Worm (Caenorhabditis elegans) whole organism, L4 larva: Measurements from ENCODE around the gene F35F10.1.

ENCODE experiments used
- D1046.2 ChIP-seq: fragments of 200-800 bp; sonication (Bioruptor generic); IDR thresholded peaks from 2 replicates; pipeline ENCODE4 v1.3.6; 2022; ENCODE audit warnings: missing genetic modification characterization, missing compliant biosample characterization
- F10B5.3 ChIP-seq: sonication (generic microtip); optimal IDR thresholded peaks from 2 replicates; lab custom pipeline; 2016; ENCODE audit warnings: mild to moderate bottlenecking, missing genetic modification characterization, missing compliant biosample characterization
- F37D6.2 ChIP-seq: sonication (generic microtip); optimal IDR thresholded peaks from 2 replicates; lab custom pipeline; 2016; ENCODE audit warnings: mild to moderate bottlenecking, missing genetic modification characterization, missing compliant biosample characterization
- R02D3.7 ChIP-seq: fragments of 150-350 bp; sonication (generic microtip); optimal IDR thresholded peaks from 3 replicates; lab custom pipeline; 2014; ENCODE audit warnings: missing biosample characterization, missing genetic modification characterization
- T20F7.1 ChIP-seq: fragments of 200-800 bp; sonication (Bioruptor generic); optimal IDR thresholded peaks from 2 replicates; lab custom pipeline; 2018; ENCODE audit warnings: mild to moderate bottlenecking, missing genetic modification characterization, missing compliant biosample characterization
- Y48G9A.11 ChIP-seq: fragments of 200-800 bp; sonication (Bioruptor generic); IDR thresholded peaks from 2 replicates; pipeline ENCODE4 v1.3.6; 2022; ENCODE audit warnings: missing genetic modification reagents, missing genetic modification characterization, missing compliant biosample characterization
- ZK337.2 ChIP-seq: fragments of 200-800 bp; sonication (Bioruptor generic); IDR thresholded peaks from 2 replicates; pipeline ENCODE4 v1.3.6; 2022; ENCODE audit warnings: missing genetic modification reagents, missing genetic modification characterization, missing compliant biosample characterization
- ZK546.5 ChIP-seq, 2 experiments: sonication (generic microtip); optimal IDR thresholded peaks; 2 replicates each; lab custom pipeline; 2017; ENCODE audit warnings: missing biosample characterization in 2 of 2, missing genetic modification characterization in 2 of 2
- aha-1 ChIP-seq: fragments of 150-350 bp; peaks from one replicate; lab custom pipeline; 2014; ENCODE audit warnings: missing biosample characterization, missing genetic modification characterization
- arid-1 ChIP-seq: fragments of 200-800 bp; sonication (Bioruptor generic); conservative IDR thresholded peaks from 2 replicates; pipeline ENCODE4 v1.3.6; 2022; ENCODE audit warnings: missing genetic modification reagents, missing genetic modification characterization, missing compliant biosample characterization
- ceh-20 ChIP-seq: fragments of 200-800 bp; sonication (Bioruptor generic); IDR thresholded peaks from 2 replicates; pipeline ENCODE4 v1.3.6; 2022; ENCODE audit warnings: missing genetic modification reagents, missing genetic modification characterization, missing compliant biosample characterization
- ceh-28 ChIP-seq: fragments of 150-350 bp; optimal IDR thresholded peaks from 2 replicates; lab custom pipeline; 2014; ENCODE audit warnings: missing biosample characterization, missing genetic modification reagents, missing genetic modification characterization
- ceh-32 ChIP-seq: sonication (generic microtip); optimal IDR thresholded peaks from 2 replicates; lab custom pipeline; 2016; ENCODE audit warnings: mild to moderate bottlenecking, missing genetic modification characterization, missing compliant biosample characterization; ENCODE audit not compliant: poor library complexity
- ceh-62 ChIP-seq: sonication (generic microtip); optimal IDR thresholded peaks from 2 replicates; lab custom pipeline; 2017; ENCODE audit warnings: missing biosample characterization, missing genetic modification characterization
- ces-1 ChIP-seq: fragments of 150-350 bp; sonication (generic microtip); optimal IDR thresholded peaks from 4 replicates; lab custom pipeline; 2014; ENCODE audit warnings: missing biosample characterization, missing genetic modification reagents, missing genetic modification characterization
- cey-2 ChIP-seq: sonication (generic microtip); optimal IDR thresholded peaks from 3 replicates; lab custom pipeline; 2017; ENCODE audit warnings: missing genetic modification characterization, mild to moderate bottlenecking, missing compliant biosample characterization, antibody characterized with exemption, borderline replicate concordance; ENCODE audit not compliant: insufficient read depth
- daf-16 ChIP-seq, 3 experiments: sonication (generic microtip); optimal IDR thresholded peaks; 2 replicates each; lab custom pipeline; 2016 to 2017; ENCODE audit warnings: missing genetic modification characterization in 3 of 3, missing genetic modification reagents in 3 of 3, mild to moderate bottlenecking in 2 of 3, missing compliant biosample characterization in 2 of 3, missing biosample characterization in 1 of 3, moderate library complexity in 1 of 3
- dpl-1 ChIP-seq: fragments of 150-350 bp; optimal IDR thresholded peaks from 2 replicates; lab custom pipeline; 2014; ENCODE audit warnings: missing biosample characterization, missing genetic modification reagents, missing genetic modification characterization
- egl-27 ChIP-seq: sonication (generic microtip); optimal IDR thresholded peaks from 3 replicates; lab custom pipeline; 2017; ENCODE audit warnings: missing biosample characterization, missing genetic modification reagents, missing genetic modification characterization
- egl-43 ChIP-seq: fragments of 200-800 bp; sonication (Bioruptor generic); IDR thresholded peaks from 2 replicates; pipeline ENCODE4 v1.3.6; 2022; ENCODE audit warnings: missing genetic modification reagents, missing genetic modification characterization, missing compliant biosample characterization
- fkh-10 ChIP-seq: fragments of 150-350 bp; optimal IDR thresholded peaks from 2 replicates; lab custom pipeline; 2014; ENCODE audit warnings: missing biosample characterization, missing genetic modification reagents, missing genetic modification characterization
- fos-1 ChIP-seq: fragments of 150-350 bp; optimal IDR thresholded peaks from 2 replicates; lab custom pipeline; 2014; ENCODE audit warnings: missing biosample characterization, missing genetic modification characterization
- hmg-1.1 ChIP-seq: fragments of 200-800 bp; sonication (Bioruptor generic); IDR thresholded peaks from 2 replicates; pipeline ENCODE4 v1.3.6; 2022; ENCODE audit warnings: missing genetic modification reagents, missing genetic modification characterization, missing compliant biosample characterization
- jun-1 ChIP-seq: fragments of 150-350 bp; optimal IDR thresholded peaks from 2 replicates; lab custom pipeline; 2014; ENCODE audit warnings: missing biosample characterization, missing genetic modification reagents, missing genetic modification characterization
- lim-7 ChIP-seq: fragments of 200-800 bp; sonication (Bioruptor generic); IDR thresholded peaks from 2 replicates; pipeline ENCODE4 v1.3.6; 2022; ENCODE audit warnings: missing genetic modification characterization, missing compliant biosample characterization
- lin-1 ChIP-seq: fragments of 200-800 bp; sonication (Bioruptor generic); IDR thresholded peaks from 2 replicates; pipeline ENCODE4 v1.3.6; 2022; ENCODE audit warnings: missing genetic modification reagents, missing genetic modification characterization, missing compliant biosample characterization
- lin-29 ChIP-seq: fragments of 200-800 bp; sonication (Bioruptor generic); IDR thresholded peaks from 2 replicates; pipeline ENCODE4 v1.3.6; 2022; ENCODE audit warnings: missing genetic modification reagents, missing genetic modification characterization, missing compliant biosample characterization
- lin-38 ChIP-seq: fragments of 200-800 bp; sonication (Bioruptor generic); IDR thresholded peaks from 2 replicates; pipeline ENCODE4 v1.3.6; 2022; ENCODE audit warnings: missing genetic modification reagents, missing genetic modification characterization, missing compliant biosample characterization
- lsy-2 ChIP-seq, 2 experiments: fragments of 150-350 bp in 1 of 2; sonication (generic microtip) in 1 of 2; optimal IDR thresholded peaks; 2 replicates each; lab custom pipeline; 2014 to 2017; ENCODE audit warnings: missing biosample characterization in 2 of 2, missing genetic modification characterization in 2 of 2
- madf-5 ChIP-seq, 2 experiments: fragments of 200-800 bp; sonication (Bioruptor generic); IDR thresholded peaks; 2 replicates each; pipeline ENCODE4 v1.3.6; 2022; ENCODE audit warnings: missing compliant biosample characterization in 2 of 2, missing genetic modification characterization in 2 of 2
- madf-9 ChIP-seq: fragments of 200-800 bp; sonication (Bioruptor generic); conservative IDR thresholded peaks from 2 replicates; pipeline ENCODE4 v1.3.6; 2022; ENCODE audit warnings: missing genetic modification reagents, missing genetic modification characterization, missing compliant biosample characterization
- mdl-1 ChIP-seq, 2 experiments: fragments of 150-350 bp in 1 of 2; sonication (generic microtip) in 1 of 2; optimal IDR thresholded peaks; 2 replicates each; lab custom pipeline; 2014 to 2017; ENCODE audit warnings: missing biosample characterization in 2 of 2, missing genetic modification characterization in 2 of 2
- mep-1 ChIP-seq: fragments of 150-350 bp; sonication (generic microtip); optimal IDR thresholded peaks from 3 replicates; lab custom pipeline; 2014; ENCODE audit warnings: missing biosample characterization, missing genetic modification characterization
- nhr-102 ChIP-seq: sonication (generic microtip); optimal IDR thresholded peaks from 2 replicates; lab custom pipeline; 2016; ENCODE audit warnings: mild to moderate bottlenecking, missing genetic modification characterization, moderate library complexity, missing compliant biosample characterization
- nhr-11 ChIP-seq: fragments of 150-350 bp; optimal IDR thresholded peaks from 2 replicates; lab custom pipeline; 2014; ENCODE audit warnings: missing biosample characterization, missing genetic modification characterization
- nhr-237 ChIP-seq: sonication (generic microtip); optimal IDR thresholded peaks from 2 replicates; lab custom pipeline; 2017; ENCODE audit warnings: missing biosample characterization, missing genetic modification characterization
- nhr-28 ChIP-seq: fragments of 150-350 bp; optimal IDR thresholded peaks from 2 replicates; lab custom pipeline; 2014; ENCODE audit warnings: missing biosample characterization, missing genetic modification characterization
- nhr-42 ChIP-seq: fragments of 200-800 bp; sonication (Bioruptor generic); IDR thresholded peaks from 2 replicates; pipeline ENCODE4 v1.3.6; 2022; ENCODE audit warnings: missing genetic modification characterization, missing compliant biosample characterization
- nhr-48 ChIP-seq: sonication (generic microtip); optimal IDR thresholded peaks from 2 replicates; lab custom pipeline; 2016; ENCODE audit warnings: mild to moderate bottlenecking, missing genetic modification characterization, missing compliant biosample characterization
- nhr-76 ChIP-seq: fragments of 150-350 bp; optimal IDR thresholded peaks from 2 replicates; lab custom pipeline; 2014; ENCODE audit warnings: missing biosample characterization, missing genetic modification characterization
- nhr-77 ChIP-seq: fragments of 150-350 bp; optimal IDR thresholded peaks from 2 replicates; lab custom pipeline; 2014; ENCODE audit warnings: missing biosample characterization, missing genetic modification characterization
- saeg-2 ChIP-seq: fragments of 200-800 bp; sonication (Bioruptor generic); IDR thresholded peaks from 2 replicates; pipeline ENCODE4 v1.3.6; 2022; ENCODE audit warnings: missing genetic modification reagents, missing genetic modification characterization, missing compliant biosample characterization
- set-16 ChIP-seq: fragments of 200-800 bp; sonication (Bioruptor generic); IDR thresholded peaks from 2 replicates; pipeline ENCODE4 v1.3.6; 2022; ENCODE audit warnings: missing genetic modification reagents, missing genetic modification characterization, missing compliant biosample characterization
- snpc-1.2 ChIP-seq: fragments of 200-800 bp; sonication (Bioruptor generic); IDR thresholded peaks from 2 replicates; pipeline ENCODE4 v1.3.6; 2022; ENCODE audit warnings: missing genetic modification reagents, missing genetic modification characterization, missing compliant biosample characterization
- tag-97 ChIP-seq: fragments of 200-800 bp; sonication (Bioruptor generic); IDR thresholded peaks from 2 replicates; pipeline ENCODE4 v1.3.6; 2022; ENCODE audit warnings: missing genetic modification characterization, missing compliant biosample characterization
- unc-130 ChIP-seq: sonication (generic microtip); optimal IDR thresholded peaks from 2 replicates; lab custom pipeline; 2016; ENCODE audit warnings: missing genetic modification reagents, missing genetic modification characterization, missing compliant biosample characterization
- unc-62 ChIP-seq, 3 experiments: fragments of 150-350 bp in 1 of 3; sonication (generic microtip); optimal IDR thresholded peaks in 2 of 3; peaks in 1 of 3; 1 replicate in 1 of 3; 2 replicates in 2 of 3; lab custom pipeline; 2014 to 2017; ENCODE audit warnings: missing biosample characterization in 3 of 3, missing genetic modification characterization in 3 of 3, missing genetic modification reagents in 3 of 3, missing genotype in 1 of 3
- vab-7 ChIP-seq: fragments of 200-800 bp; sonication (Bioruptor generic); IDR thresholded peaks from 2 replicates; pipeline ENCODE4 v1.3.6; 2022; ENCODE audit warnings: missing genetic modification reagents, missing genetic modification characterization, missing compliant biosample characterization
- zfp-3 ChIP-seq: fragments of 200-800 bp; sonication (Bioruptor generic); conservative IDR thresholded peaks from 2 replicates; pipeline ENCODE4 v1.3.6; 2022; ENCODE audit warnings: missing genetic modification reagents, missing genetic modification characterization, missing compliant biosample characterization
- zip-11 ChIP-seq: fragments of 200-800 bp; sonication (Bioruptor generic); IDR thresholded peaks from 2 replicates; pipeline ENCODE4 v1.3.6; 2022; ENCODE audit warnings: missing genetic modification characterization, missing compliant biosample characterization
- ztf-7 ChIP-seq: fragments of 150-350 bp; optimal IDR thresholded peaks from 2 replicates; lab custom pipeline; 2014; ENCODE audit warnings: missing biosample characterization, missing genetic modification characterization

The F35F10.1 gene

ce11 chrV:3315308-3315707 lies 799 bp upstream of the F35F10.1 start, which contains the start of gene arrd-19:
Gene arrd-19, minus strand, starts transcription at chrV:3315516.
- TF ChIP-seq D1046.2 (GFP tag; lab: Robert Waterston, UW) = no peak
- TF ChIP-seq saeg-2 (GFP tag; lab: Robert Waterston, UW) = peak; percentile 80; the same call in 1 of the 2 replicates
- TF ChIP-seq arid-1 = peak; percentile 67; the same call in 1 of the 2 replicates
- TF ChIP-seq hmg-1.1 = peak; percentile 93
- TF ChIP-seq unc-62 (GFP tag; optimal IDR thresholded peaks at IDR 0.05 in 1 of 2; lab: Kevin White, UChicago) = peak in 1 of 2 experiments; percentile 97
- TF ChIP-seq unc-62 (tag; optimal IDR thresholded peaks at IDR 0.05; lab: Kevin White, UChicago) = no peak
- TF ChIP-seq nhr-48 (tag; lab: Kevin White, UChicago) = peak; percentile 90
- no peak for TF ChIP-seq nhr-76
- TF ChIP-seq R02D3.7 (tag; lab: Kevin White, UChicago) = no peak
- no peak for TF ChIP-seq ZK546.5 (tag; optimal IDR thresholded peaks at IDR 0.05; lab: Kevin White, UChicago)
- no peak for TF ChIP-seq unc-130 (GFP tag; lab: Kevin White, UChicago)
- no peak for TF ChIP-seq madf-5 (GFP tag; IDR thresholded peaks at IDR 0.05; lab: Robert Waterston, UW)
- TF ChIP-seq ceh-28 (tag; lab: Kevin White, UChicago) = no peak
- TF ChIP-seq F37D6.2 (tag; lab: Kevin White, UChicago) = peak; percentile 41
- TF ChIP-seq T20F7.1 (GFP tag; lab: Kevin White, UChicago) = no peak
- TF ChIP-seq daf-16 (GFP tag; optimal IDR thresholded peaks at IDR 0.05; lab: Kevin White, UChicago) = peak in 1 of 2 experiments; percentile 5
- TF ChIP-seq daf-16 (tag; optimal IDR thresholded peaks at IDR 0.05; lab: Kevin White, UChicago) = peak; percentile 62
- TF ChIP-seq lin-1 (GFP tag; lab: Robert Waterston, UW) = peak; percentile 89
- no peak for TF ChIP-seq ceh-62 (tag; lab: Kevin White, UChicago)
- no peak for TF ChIP-seq nhr-237
- peak; percentile 72 for TF ChIP-seq fkh-10 (GFP tag; lab: Kevin White, UChicago)
- no peak for TF ChIP-seq nhr-102 (tag; lab: Kevin White, UChicago)
- TF ChIP-seq zfp-3 (GFP tag; lab: Robert Waterston, UW) = no peak
- peak; percentile 79 for TF ChIP-seq nhr-77 (tag; lab: Kevin White, UChicago)
- no peak for TF ChIP-seq mep-1
- TF ChIP-seq egl-27 = no peak
- TF ChIP-seq fos-1 (tag; lab: Kevin White, UChicago) = no peak
- TF ChIP-seq ztf-7 (tag; lab: Kevin White, UChicago) = no peak
- TF ChIP-seq jun-1 = no peak
- no peak for TF ChIP-seq set-16
- no peak for TF ChIP-seq ces-1 (GFP tag; lab: Kevin White, UChicago)
- TF ChIP-seq cey-2 (tag; lab: Kevin White, UChicago) = no peak
- TF ChIP-seq nhr-28 (tag; lab: Kevin White, UChicago) = peak; percentile 90
- peak; percentile 26 to 79 for TF ChIP-seq lsy-2 (tag; optimal IDR thresholded peaks at IDR 0.05; lab: Kevin White, UChicago)
- no peak for TF ChIP-seq lim-7 (GFP tag; lab: Robert Waterston, UW)
- TF ChIP-seq vab-7 (GFP tag; lab: Robert Waterston, UW) = no peak; the same call in 1 of the 2 replicates
- no peak for TF ChIP-seq snpc-1.2 (GFP tag; lab: Robert Waterston, UW)
- TF ChIP-seq ceh-32 (tag; lab: Kevin White, UChicago) = no peak
- no peak for TF ChIP-seq ZK337.2
- TF ChIP-seq zip-11 (GFP tag; lab: Robert Waterston, UW) = no peak
- no peak; the same call in 1 of the 2 replicates for TF ChIP-seq egl-43 (GFP tag; lab: Robert Waterston, UW)
- no peak for TF ChIP-seq tag-97 (GFP tag; lab: Robert Waterston, UW)
- no peak for TF ChIP-seq F10B5.3 (tag; lab: Kevin White, UChicago)
- TF ChIP-seq lin-38 = no peak
- TF ChIP-seq nhr-11 (tag; lab: Kevin White, UChicago) = peak; percentile 74
- TF ChIP-seq dpl-1 (GFP tag; lab: Kevin White, UChicago) = peak; percentile 66
- TF ChIP-seq nhr-42 = no peak; the same call in 1 of the 2 replicates
- no peak for TF ChIP-seq madf-9 (GFP tag; lab: Robert Waterston, UW)
- TF ChIP-seq mdl-1 (tag; optimal IDR thresholded peaks at IDR 0.05; lab: Kevin White, UChicago) = peak in 1 of 2 experiments; percentile 85
- TF ChIP-seq aha-1 (tag; lab: Kevin White, UChicago) = peak; percentile 99
- TF ChIP-seq lin-29 (GFP tag; lab: Robert Waterston, UW) = peak; percentile 58; the same call in 1 of the 2 replicates
- no peak for TF ChIP-seq Y48G9A.11 (GFP tag; lab: Robert Waterston, UW)
- peak; percentile 61; the same call in 1 of the 2 replicates for TF ChIP-seq ceh-20 (GFP tag; lab: Robert Waterston, UW)
